Worm (Caenorhabditis elegans): ENCODE results near the gene Y66D12A.13.

Gene Y66D12A.13

ce11 chrIII:11535453-11535852 lies 12.7 kb upstream of the Y66D12A.13 start:
- TF ChIP-seq C34B4.2 (tag; optimal IDR thresholded peaks at IDR 0.05) = no peak
- no peak for TF ChIP-seq blmp-1 (tag; optimal IDR thresholded peaks at IDR 0.05)
- no peak for TF ChIP-seq vab-15 (tag; optimal IDR thresholded peaks at IDR 0.05)
- no peak for TF ChIP-seq unc-30 (tag; optimal IDR thresholded peaks at IDR 0.05)
- no peak for TF ChIP-seq xbp-1 (tag; optimal IDR thresholded peaks at IDR 0.05)
- no peak for TF ChIP-seq lin-14 (GFP tag; optimal IDR thresholded peaks at IDR 0.05)
- no peak for TF ChIP-seq alr-1 (tag; optimal IDR thresholded peaks at IDR 0.05; ENCODE audit: borderline replicate concordance)

- TF ChIP-seq C04F5.9 (tag; optimal IDR thresholded peaks at IDR 0.05) = no peak
- no peak for TF ChIP-seq hpl-2 (GFP tag; optimal IDR thresholded peaks at IDR 0.05)
- TF ChIP-seq lin-15B (tag; optimal IDR thresholded peaks at IDR 0.05) = no peak
- no peak for TF ChIP-seq mab-9 (GFP tag; IDR thresholded peaks at IDR 0.05)
- no peak for TF ChIP-seq ceh-88 (GFP tag; IDR thresholded peaks at IDR 0.05)
- no peak for TF ChIP-seq nhr-84 (tag; optimal IDR thresholded peaks at IDR 0.05)
- no peak for TF ChIP-seq C16A3.4 (tag; optimal IDR thresholded peaks at IDR 0.05)
Observed at ce11 chrIII:11544947-11545346, 3.2 kb upstream of the Y66D12A.13 start.

DNA sequence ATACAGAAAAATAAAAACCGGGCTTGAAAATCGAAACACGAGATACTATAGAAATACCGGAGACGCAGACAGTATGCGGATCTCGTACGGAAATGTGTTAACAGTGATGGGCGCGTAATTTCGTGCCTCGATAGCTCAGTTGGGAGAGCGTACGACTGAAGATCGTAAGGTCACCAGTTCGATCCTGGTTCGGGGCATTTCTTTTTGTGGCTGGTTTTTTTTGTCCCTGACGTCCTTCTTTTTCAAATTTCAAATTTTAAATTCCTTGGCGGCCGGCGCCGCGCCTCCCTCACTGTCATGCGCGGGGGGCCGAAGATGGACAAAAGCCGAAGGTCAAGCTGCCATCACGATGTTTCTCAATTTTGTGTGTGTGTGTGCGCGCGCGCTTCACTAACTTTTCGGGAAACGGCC lies 6.5 kb downstream of the Y66D12A.13 start:
- peak; percentile 15 to 57 for TF ChIP-seq lin-35 (GFP tag; optimal IDR thresholded peaks at IDR 0.05)
- peak in 1 of 2 experiments; percentile 32 for TF ChIP-seq efl-1 (optimal IDR thresholded peaks at IDR 0.05)
- TF ChIP-seq efl-1 (GFP tag; optimal IDR thresholded peaks at IDR 0.05 in 1 of 2) = peak; percentile 8 to 92
- TF ChIP-seq skn-1 (tag; optimal IDR thresholded peaks at IDR 0.05) = no peak
- no peak for TF ChIP-seq elt-2 (tag; optimal IDR thresholded peaks at IDR 0.05)
- no peak for TF ChIP-seq hlh-17 (GFP tag; optimal IDR thresholded peaks at IDR 0.05; ENCODE audit: borderline replicate concordance)
- peak; percentile 45 for TF ChIP-seq nhr-20 (tag; optimal IDR thresholded peaks at IDR 0.05)
- TF ChIP-seq sup-37 (GFP tag; optimal IDR thresholded peaks at IDR 0.05) = no peak
- peak; percentile 11 for TF ChIP-seq mep-1 (tag; optimal IDR thresholded peaks at IDR 0.05)
- TF ChIP-seq nhr-47 (tag; optimal IDR thresholded peaks at IDR 0.05) = peak; percentile 45
- TF ChIP-seq nhr-85 (tag) = peak; percentile 83
- TF ChIP-seq unc-30 (tag; optimal IDR thresholded peaks at IDR 0.05) = no peak
- peak; percentile 47 for TF ChIP-seq nhr-71 (tag; optimal IDR thresholded peaks at IDR 0.05)
- TF ChIP-seq lsy-2 (tag; optimal IDR thresholded peaks at IDR 0.05) = peak in 1 of 2 experiments; percentile 11
- TF ChIP-seq dpl-1 (GFP tag; optimal IDR thresholded peaks at IDR 0.05) = peak in 1 of 3 experiments; percentile 12
- peak; percentile 64 for TF ChIP-seq snu-23 (GFP tag; optimal IDR thresholded peaks at IDR 0.05)
- TF ChIP-seq lir-3 (tag; optimal IDR thresholded peaks at IDR 0.05; ENCODE audit: poor library complexity) = no peak
- no peak for TF ChIP-seq ceh-82 (tag; optimal IDR thresholded peaks at IDR 0.05)
- TF ChIP-seq lin-14 (GFP tag; optimal IDR thresholded peaks at IDR 0.05) = peak; percentile 68
- TF ChIP-seq pag-3 (tag; optimal IDR thresholded peaks at IDR 0.05; ENCODE audit: borderline replicate concordance, insufficient read depth) = no peak
- TF ChIP-seq mdl-1 (tag; optimal IDR thresholded peaks at IDR 0.05) = peak in 1 of 2 experiments; percentile 10
- TF ChIP-seq grh-1 (GFP tag; IDR thresholded peaks at IDR 0.05) = 0 out of 2 replicates have a peak, but pooled peaks have one; percentile 23
- peak; percentile 67 for TF ChIP-seq nhr-90 (tag; optimal IDR thresholded peaks at IDR 0.05; ENCODE audit: poor library complexity)
- peak; percentile 7 for TF ChIP-seq lin-13 (GFP tag; optimal IDR thresholded peaks at IDR 0.05)
- TF ChIP-seq nhr-84 (tag; optimal IDR thresholded peaks at IDR 0.05) = no peak
- TF ChIP-seq elt-3 (tag; optimal IDR thresholded peaks at IDR 0.05) = peak in 1 of 6 experiments; percentile 49
- peak; percentile 21; the same call in 1 of the 2 replicates for TF ChIP-seq nhr-19 (GFP tag; conservative IDR thresholded peaks at IDR 0.05)
- TF ChIP-seq nhr-11 (tag; optimal IDR thresholded peaks at IDR 0.05) = no peak
- TF ChIP-seq nhr-77 (tag; optimal IDR thresholded peaks at IDR 0.05) = no peak

Measured in whole organism, L1 larva.